Worm (Caenorhabditis elegans) whole organism, early embryonic: Measurements from ENCODE around the gene C02E7.6.

Experiments
- B0310.2 ChIP-seq: sonication (generic microtip); optimal IDR thresholded peaks from 2 replicates; lab custom pipeline; 2016; ENCODE audit warnings: mild to moderate bottlenecking, missing genetic modification characterization, missing compliant biosample characterization
- F13C5.2 ChIP-seq: sonication (generic microtip); optimal IDR thresholded peaks from 2 replicates; lab custom pipeline; 2017; ENCODE audit warnings: mild to moderate bottlenecking, missing genetic modification characterization, inconsistent platforms, missing compliant biosample characterization
- ama-1 ChIP-seq: fragments of 150-350 bp; optimal IDR thresholded peaks from 2 replicates; lab custom pipeline; 2014
- ceh-13 ChIP-seq: fragments of 200-800 bp; sonication (Bioruptor generic); optimal IDR thresholded peaks from 2 replicates; lab custom pipeline; 2018; ENCODE audit warnings: mild to moderate bottlenecking, missing genetic modification characterization, missing compliant biosample characterization
- flt-1 ChIP-seq: fragments of 200-800 bp; sonication (Bioruptor generic); IDR thresholded peaks from 2 replicates; pipeline ENCODE4 v1.3.6; 2022; ENCODE audit warnings: missing genetic modification characterization, missing compliant biosample characterization
- hmbx-1 ChIP-seq: sonication (generic microtip); optimal IDR thresholded peaks from 2 replicates; lab custom pipeline; 2016; ENCODE audit warnings: mild to moderate bottlenecking, missing genetic modification characterization, missing compliant biosample characterization
- hnd-1 ChIP-seq: sonication (generic microtip); optimal IDR thresholded peaks from 2 replicates; lab custom pipeline; 2016; ENCODE audit warnings: missing genetic modification characterization, missing compliant biosample characterization
- sea-1 ChIP-seq: fragments of 200-800 bp; sonication (Bioruptor generic); conservative IDR thresholded peaks from 2 replicates; pipeline ENCODE4 v1.3.6; 2022; ENCODE audit warnings: missing genetic modification characterization, missing compliant biosample characterization
- tbx-11 ChIP-seq: fragments of 200-800 bp; sonication (Bioruptor generic); IDR thresholded peaks from 2 replicates; pipeline ENCODE4 v1.3.6; 2022; ENCODE audit warnings: missing genetic modification characterization, missing compliant biosample characterization

- TF ChIP-seq ama-1 (no peak), flt-1 (no peak), B0310.2 (no peak), ceh-13 (GFP tag; lab: Kevin White, UChicago) (no peak), F13C5.2 (tag; lab: Kevin White, UChicago) (no peak), sea-1 (GFP tag; lab: Robert Waterston, UW) (no peak), tbx-11 (GFP tag; lab: Robert Waterston, UW) (no peak), hmbx-1 (tag; lab: Kevin White, UChicago) (no peak), hnd-1 (tag; lab: Kevin White, UChicago) (no peak)
Observed at ce11 chrV:4914879-4915278, 4.1 kb upstream of the C02E7.6 start, which contains the start of gene H23N18.6.
